Worm (Caenorhabditis elegans) whole organism, L1 larva: ENCODE results near the gene irg-6.

Source experiments
- C04F5.9 ChIP-seq: sonication (generic microtip); optimal IDR thresholded peaks from 2 replicates; lab custom pipeline; 2016; ENCODE audit warnings: missing genetic modification characterization, missing compliant biosample characterization
- aha-1 ChIP-seq: fragments of 150-350 bp; optimal IDR thresholded peaks from 2 replicates; lab custom pipeline; 2014; ENCODE audit warnings: missing biosample characterization, missing genetic modification characterization
- egl-27 ChIP-seq, 2 experiments: fragments of 150-350 bp in 1 of 2; sonication (generic microtip); optimal IDR thresholded peaks; 3 replicates each; lab custom pipeline; 2017 to 2018; ENCODE audit warnings: missing biosample characterization in 2 of 2, missing genetic modification characterization in 2 of 2, missing genetic modification reagents in 2 of 2
- lin-15B ChIP-seq: fragments of 150-350 bp; sonication (generic microtip); optimal IDR thresholded peaks from 3 replicates; lab custom pipeline; 2014; ENCODE audit warnings: missing biosample characterization, missing genetic modification characterization
- lsy-2 ChIP-seq, 2 experiments: fragments of 150-350 bp; optimal IDR thresholded peaks; 2 replicates each; lab custom pipeline; 2014; ENCODE audit warnings: missing biosample characterization in 2 of 2, missing genetic modification characterization in 2 of 2
- nhr-237 ChIP-seq: fragments of 150-350 bp; optimal IDR thresholded peaks from 2 replicates; lab custom pipeline; 2014; ENCODE audit warnings: missing biosample characterization, missing genetic modification characterization
- nhr-84 ChIP-seq: sonication (generic microtip); optimal IDR thresholded peaks from 2 replicates; lab custom pipeline; 2017; ENCODE audit warnings: missing biosample characterization, missing genetic modification characterization
- nhr-90 ChIP-seq: sonication (generic microtip); optimal IDR thresholded peaks from 2 replicates; lab custom pipeline; 2016; ENCODE audit warnings: mild to moderate bottlenecking, missing genetic modification characterization, missing compliant biosample characterization; ENCODE audit not compliant: poor library complexity
- rnt-1 ChIP-seq: sonication (generic microtip); optimal IDR thresholded peaks from 2 replicates; lab custom pipeline; 2016; ENCODE audit warnings: mild to moderate bottlenecking, missing genetic modification characterization, moderate library complexity, missing compliant biosample characterization
- unc-62 ChIP-seq: fragments of 150-350 bp; optimal IDR thresholded peaks from 2 replicates; lab custom pipeline; 2014; ENCODE audit warnings: missing biosample characterization, missing genetic modification reagents, missing genetic modification characterization
- unc-98 ChIP-seq: fragments of 200-800 bp; sonication (Bioruptor generic); IDR thresholded peaks from 2 replicates; pipeline ENCODE4 v1.3.6; 2022; ENCODE audit warnings: missing genetic modification characterization, missing compliant biosample characterization
- ztf-11 ChIP-seq, 2 experiments: sonication (generic microtip); optimal IDR thresholded peaks; 2 replicates each; lab custom pipeline; 2016 to 2017; ENCODE audit warnings: missing genetic modification characterization in 2 of 2, missing biosample characterization in 1 of 2, missing compliant biosample characterization in 1 of 2

- TF ChIP-seq unc-62 (GFP tag; lab: Kevin White, UChicago), result no peak
- no peak for TF ChIP-seq unc-98
- no peak for TF ChIP-seq aha-1
- no peak for TF ChIP-seq nhr-90 (tag; lab: Kevin White, UChicago)
- TF ChIP-seq nhr-237 (tag; lab: Kevin White, UChicago), result no peak
- no peak for TF ChIP-seq lin-15B
- no peak for TF ChIP-seq lsy-2 (tag; optimal IDR thresholded peaks at IDR 0.05; lab: Kevin White, UChicago)
- TF ChIP-seq ztf-11 (tag; optimal IDR thresholded peaks at IDR 0.05; lab: Kevin White, UChicago), result no peak
- TF ChIP-seq egl-27 (tag; optimal IDR thresholded peaks at IDR 0.05; lab: Kevin White, UChicago), result no peak
- no peak for TF ChIP-seq nhr-84 (tag; lab: Kevin White, UChicago)
- no peak for TF ChIP-seq rnt-1
- no peak for TF ChIP-seq C04F5.9
These were observed 12.2 kb downstream of the irg-6 start, which contains the start of gene K08D8.2 for ce11 chrIV:12902430-12903110.
